Worm (Caenorhabditis elegans): Measurements from ENCODE around the gene F17H10.2.

Gene F17H10.2

ce11 chrX:13143762-13144732, 30.5 kb downstream of the F17H10.2 start:
- no peak for TF ChIP-seq hlh-8 (tag; optimal IDR thresholded peaks at IDR 0.05)
- TF ChIP-seq sox-4 (tag; optimal IDR thresholded peaks at IDR 0.05): no peak
- no peak for TF ChIP-seq ceh-30 (tag; optimal IDR thresholded peaks at IDR 0.05)
- TF ChIP-seq T23F11.4 (GFP tag; optimal IDR thresholded peaks at IDR 0.05): peak; percentile 20
- TF ChIP-seq ceh-19 (GFP tag; optimal IDR thresholded peaks at IDR 0.05): peak; percentile 57
- TF ChIP-seq unc-3 (GFP tag; conservative IDR thresholded peaks at IDR 0.05): no peak
- no peak for TF ChIP-seq unc-3 (tag; optimal IDR thresholded peaks at IDR 0.05)
- TF ChIP-seq hlh-30 (tag; optimal IDR thresholded peaks at IDR 0.05; ENCODE audit: insufficient read depth): peak; percentile 79
- TF ChIP-seq zip-5 (tag; optimal IDR thresholded peaks at IDR 0.05): no peak
- peak; percentile 47 for TF ChIP-seq ceh-18 (tag; optimal IDR thresholded peaks at IDR 0.05)
- no peak for TF ChIP-seq fax-1 (tag; optimal IDR thresholded peaks at IDR 0.05)
- TF ChIP-seq nhr-11 (tag; optimal IDR thresholded peaks at IDR 0.05): no peak
- TF ChIP-seq pag-3 (tag; optimal IDR thresholded peaks at IDR 0.05; ENCODE audit: borderline replicate concordance): no peak
- peak; percentile 65 for TF ChIP-seq ceh-22 (tag; optimal IDR thresholded peaks at IDR 0.05)
- no peak for TF ChIP-seq unc-86 (tag; optimal IDR thresholded peaks at IDR 0.05)
- peak; percentile 38 for TF ChIP-seq ref-2 (tag; optimal IDR thresholded peaks at IDR 0.05)
- peak; percentile 58 for TF ChIP-seq sdc-2 (tag; optimal IDR thresholded peaks at IDR 0.05)
- no peak for TF ChIP-seq unc-55 (GFP tag; optimal IDR thresholded peaks at IDR 0.05)
- TF ChIP-seq rnt-1 (tag; optimal IDR thresholded peaks at IDR 0.05): peak; percentile 51
- no peak for TF ChIP-seq K09A11.1 (tag; optimal IDR thresholded peaks at IDR 0.05; ENCODE audit: insufficient read depth)
- peak; percentile 34 for TF ChIP-seq nhr-232 (tag; optimal IDR thresholded peaks at IDR 0.05)
- TF ChIP-seq F13H6.1 (tag; optimal IDR thresholded peaks at IDR 0.05): peak; percentile 15
- peak; percentile 20 for TF ChIP-seq ets-4 (tag; optimal IDR thresholded peaks at IDR 0.05)
- no peak for TF ChIP-seq pax-1 (tag; optimal IDR thresholded peaks at IDR 0.05)
- peak; percentile 60 for TF ChIP-seq pros-1 (tag; optimal IDR thresholded peaks at IDR 0.05)
- TF ChIP-seq ceh-24 (tag; optimal IDR thresholded peaks at IDR 0.05): no peak
- TF ChIP-seq Y22D7AL.16 (tag; optimal IDR thresholded peaks at IDR 0.05): no peak
- TF ChIP-seq npax-4 (tag; optimal IDR thresholded peaks at IDR 0.05): no peak
- TF ChIP-seq pha-2 (tag; optimal IDR thresholded peaks at IDR 0.05): no peak
- TF ChIP-seq ztf-16 (tag; optimal IDR thresholded peaks at IDR 0.05): no peak
- peak; percentile 46 for TF ChIP-seq ceh-6 (GFP tag; optimal IDR thresholded peaks at IDR 0.05)
- TF ChIP-seq ceh-45 (GFP tag; IDR thresholded peaks at IDR 0.05): no peak
- TF ChIP-seq dmd-4 (tag; optimal IDR thresholded peaks at IDR 0.05; ENCODE audit: borderline replicate concordance): peak; percentile 68
- peak; percentile 78 for TF ChIP-seq tbx-2 (tag; optimal IDR thresholded peaks at IDR 0.05)
- no peak for TF ChIP-seq mec-3 (tag; optimal IDR thresholded peaks at IDR 0.05; ENCODE audit: borderline replicate concordance)
- TF ChIP-seq odd-2 (tag; optimal IDR thresholded peaks at IDR 0.05): no peak
- TF ChIP-seq K02D7.2 (tag; optimal IDR thresholded peaks at IDR 0.05): no peak
- TF ChIP-seq ceh-31 (tag; optimal IDR thresholded peaks at IDR 0.05): peak; percentile 77
- TF ChIP-seq tbx-7 (tag; optimal IDR thresholded peaks at IDR 0.05): no peak
- TF ChIP-seq ceh-14 (tag; optimal IDR thresholded peaks at IDR 0.05): peak; percentile 18
- peak; percentile 77 for TF ChIP-seq ceh-2 (tag; optimal IDR thresholded peaks at IDR 0.05)
- TF ChIP-seq syd-9 (tag; optimal IDR thresholded peaks at IDR 0.05): no peak
- peak; percentile 9; the same call in 1 of the 2 replicates for TF ChIP-seq sox-2 (GFP tag; IDR thresholded peaks at IDR 0.05)
- no peak for TF ChIP-seq ceh-9 (tag; optimal IDR thresholded peaks at IDR 0.05)
- TF ChIP-seq ttx-3 (tag; optimal IDR thresholded peaks at IDR 0.05): no peak
- TF ChIP-seq pqm-1 (tag; optimal IDR thresholded peaks at IDR 0.05): no peak
- no peak for TF ChIP-seq fkh-10 (GFP tag; optimal IDR thresholded peaks at IDR 0.05)
- peak; percentile 92 for TF ChIP-seq ceh-34 (tag; optimal IDR thresholded peaks at IDR 0.05)
- TF ChIP-seq fkh-6 (tag; optimal IDR thresholded peaks at IDR 0.05): no peak
- TF ChIP-seq pha-4 (tag; optimal IDR thresholded peaks at IDR 0.05): no peak
- peak; percentile 86 for TF ChIP-seq ama-1 (optimal IDR thresholded peaks at IDR 0.05)
- TF ChIP-seq hlh-13 (GFP tag; optimal IDR thresholded peaks at IDR 0.05): no peak

Measured in whole organism, late embryonic.